Worm (Caenorhabditis elegans) whole organism, L4/young adult: ENCODE measurements around the gene epac-1.
"Not testable (repeated sequence)": the region's sequence is repeated elsewhere in the genome, so short reads cannot be mapped to it uniquely, and the experiment has no call there.

ENCODE experiments used
- W03F9.2 ChIP-seq: fragments of 150-350 bp; optimal IDR thresholded peaks from 2 replicates; lab custom pipeline; 2014; ENCODE audit warnings: missing biosample characterization, missing genetic modification characterization
- dao-5 ChIP-seq: sonication (generic microtip); optimal IDR thresholded peaks from 2 replicates; lab custom pipeline; 2016; ENCODE audit warnings: missing genotype, missing genetic modification characterization, moderate library complexity, missing compliant biosample characterization
- him-1 ChIP-seq: sonication (generic microtip); optimal IDR thresholded peaks from 2 replicates; lab custom pipeline; 2016; ENCODE audit warnings: missing genotype, missing genetic modification reagents, missing genetic modification characterization, missing compliant biosample characterization

Gene epac-1

ce11 chrIII:10214540-10214979, 25.5 kb downstream of the epac-1 start:
- TF ChIP-seq dao-5 (tag; lab: Kevin White, UChicago) = peak; percentile 58
- no peak for TF ChIP-seq W03F9.2 (tag; lab: Kevin White, UChicago)

- TF ChIP-seq dao-5 (tag; lab: Kevin White, UChicago) (no peak), him-1 (no peak)
Measured at ce11 chrIII:10215882-10216281, 26.9 kb downstream of the epac-1 start.

DNA sequence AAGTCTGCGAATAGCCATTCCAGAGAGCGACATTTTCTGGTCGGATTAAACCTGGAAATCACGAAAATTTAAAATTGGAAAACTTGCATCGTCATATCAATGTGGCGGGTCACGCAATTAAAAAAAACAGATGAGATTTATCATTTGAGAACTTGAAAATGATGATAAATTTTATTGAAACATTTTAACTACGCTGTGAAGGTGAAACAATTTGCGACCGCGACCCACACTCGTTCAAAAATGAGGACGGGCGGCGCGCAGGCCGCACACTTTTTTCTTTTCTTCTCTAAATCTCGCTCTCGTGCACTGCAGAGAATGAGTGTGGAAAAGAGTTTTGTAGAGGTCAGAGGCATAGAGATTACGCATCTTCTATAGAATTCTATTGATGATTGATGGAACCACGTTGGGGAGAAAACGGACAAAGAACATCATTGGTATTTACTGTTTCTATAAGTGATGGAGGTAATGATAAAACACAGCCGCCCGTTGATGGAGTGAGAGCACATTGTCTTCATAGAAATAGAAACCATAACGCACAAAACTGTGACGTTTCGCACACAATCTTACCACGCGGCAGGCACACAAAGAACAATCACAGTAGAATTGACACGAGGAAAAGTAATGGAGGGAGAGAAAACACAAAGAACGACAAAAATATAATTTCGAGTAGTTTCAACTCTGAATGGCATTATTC, 27.7 kb downstream of the epac-1 start, which contains the start of gene cts-1:
TSS of gene cts-1 (minus strand) at position 51 of the 694 bp plus-strand sequence.
- TF ChIP-seq dao-5 (tag; lab: Kevin White, UChicago) = no peak
- TF ChIP-seq W03F9.2 (tag; lab: Kevin White, UChicago) = peak; percentile 57
- TF ChIP-seq him-1 = no peak

DNA sequence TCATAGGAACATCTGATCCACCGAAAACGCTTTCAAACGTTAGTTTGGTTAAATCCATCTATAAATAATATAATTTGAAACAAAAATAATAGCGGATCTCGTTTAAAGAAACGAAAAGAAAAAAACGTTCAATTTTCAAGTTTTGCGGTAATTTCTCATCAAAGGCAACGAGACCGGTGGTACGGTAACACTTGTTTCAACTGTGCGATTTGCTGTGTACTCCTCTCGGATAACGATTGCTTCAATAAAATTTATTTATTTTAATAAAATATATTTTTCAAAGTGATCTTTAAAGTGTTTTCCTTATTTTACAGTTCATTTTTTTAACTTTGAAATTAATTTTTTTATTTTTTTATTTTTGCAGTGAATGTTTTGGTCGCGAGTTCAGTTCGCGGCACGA, 29.6 kb downstream of the epac-1 start, which contains the start of the genes rde-4 and cox-14:
TSS of gene rde-4 (minus strand) at position 60 of the 400 bp plus-strand sequence.
TSS of gene cox-14 (plus strand) at position 356 of the 400 bp plus-strand sequence.
- TF ChIP-seq him-1 = no peak
- peak; percentile 82 for TF ChIP-seq W03F9.2 (tag; lab: Kevin White, UChicago)
- TF ChIP-seq dao-5 (tag; lab: Kevin White, UChicago) = no peak

DNA sequence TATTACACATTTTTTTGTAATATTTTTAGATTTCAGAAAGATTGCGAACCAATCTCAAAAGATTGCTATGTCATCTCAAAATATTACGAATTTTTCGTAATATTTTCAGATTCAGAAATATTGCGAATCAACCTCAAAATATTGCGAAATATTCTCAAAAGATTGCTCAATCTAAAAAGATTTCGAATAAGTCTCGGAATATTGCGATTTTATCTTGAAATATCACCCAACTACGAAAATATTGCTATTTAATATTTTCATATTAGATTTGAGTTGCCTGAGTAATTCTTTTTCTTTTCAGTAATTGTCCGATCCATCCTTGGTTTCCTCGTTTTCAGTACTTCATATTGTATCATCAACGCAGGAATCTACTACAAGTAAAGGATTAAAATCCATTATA, 32.8 kb downstream of the epac-1 start, which contains the start of gene Y70G10A.4:
TSS of gene Y70G10A.4 (plus strand) at position 301 of the 400 bp plus-strand sequence.
- TF ChIP-seq dao-5 (tag; lab: Kevin White, UChicago); W03F9.2 (tag; lab: Kevin White, UChicago); him-1: not testable (repeated sequence)

- no peak for TF ChIP-seq dao-5 (tag; lab: Kevin White, UChicago)
- TF ChIP-seq him-1 = no peak
- TF ChIP-seq W03F9.2 (tag; lab: Kevin White, UChicago) = no peak
Measured at ce11 chrIII:10231641-10232040, 42.6 kb downstream of the epac-1 start.

DNA sequence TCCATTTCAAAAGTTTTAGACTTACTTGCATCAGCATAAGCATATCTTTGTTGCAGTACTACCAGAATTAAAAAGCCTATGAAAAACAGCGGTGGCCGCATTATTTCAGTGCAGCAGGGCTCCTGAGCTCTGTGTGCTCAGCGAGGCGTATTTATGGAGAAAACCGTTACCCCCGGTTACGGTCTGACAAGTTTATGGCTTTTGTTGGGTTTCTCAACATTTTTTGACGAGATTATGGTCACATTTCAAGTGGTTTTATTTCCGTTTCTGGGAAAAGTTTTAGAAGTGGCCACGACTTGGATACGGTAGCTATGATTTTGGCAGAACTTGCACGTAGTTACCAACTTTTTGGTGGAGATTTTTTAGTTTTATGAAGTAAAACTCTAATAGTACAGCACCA, 45.0 kb downstream of the epac-1 start, which contains the start of gene paml-1:
TSS of gene paml-1 (minus strand) at position 101 of the 400 bp plus-strand sequence.
- TF ChIP-seq dao-5 (tag; lab: Kevin White, UChicago) = no peak

DNA sequence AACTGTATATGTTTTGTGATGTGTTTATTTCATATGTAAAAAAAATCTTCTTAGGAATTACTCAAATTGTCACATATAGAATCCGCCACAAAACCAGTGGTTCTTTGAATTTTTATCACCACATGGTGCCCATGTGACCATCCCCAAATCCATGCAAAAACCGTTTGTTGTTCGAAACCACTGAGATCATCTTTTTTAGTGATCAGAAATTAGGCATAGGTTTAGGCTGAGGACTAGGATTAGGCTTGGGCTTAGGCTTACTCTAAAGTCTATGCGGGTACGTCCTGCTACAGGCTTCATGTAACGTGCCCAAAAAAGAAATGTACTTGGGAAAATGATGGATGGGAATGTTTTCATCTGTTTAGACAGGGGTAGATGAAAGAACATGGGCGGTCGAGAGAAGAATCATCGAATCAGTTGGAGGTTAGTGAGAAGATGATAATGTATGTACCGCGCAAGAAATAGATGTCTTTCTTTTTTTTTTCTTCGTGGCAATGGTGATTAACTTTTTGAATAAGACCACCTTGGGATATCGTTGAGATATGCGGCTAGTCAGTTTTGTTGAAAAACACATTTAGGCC, 47.4 kb downstream of the epac-1 start:
- TF ChIP-seq W03F9.2 (tag; lab: Kevin White, UChicago) = no peak
- no peak for TF ChIP-seq him-1
- TF ChIP-seq dao-5 (tag; lab: Kevin White, UChicago) = no peak

ce11 chrIII:10238448-10239154, 49.6 kb downstream of the epac-1 start, which contains the start of gene Y70G10A.3:
Y70G10A.3 (plus strand) TSS chrIII:10239104.
- TF ChIP-seq dao-5 (tag; lab: Kevin White, UChicago) = no peak
- no peak for TF ChIP-seq him-1
- TF ChIP-seq W03F9.2 (tag; lab: Kevin White, UChicago) = no peak

DNA sequence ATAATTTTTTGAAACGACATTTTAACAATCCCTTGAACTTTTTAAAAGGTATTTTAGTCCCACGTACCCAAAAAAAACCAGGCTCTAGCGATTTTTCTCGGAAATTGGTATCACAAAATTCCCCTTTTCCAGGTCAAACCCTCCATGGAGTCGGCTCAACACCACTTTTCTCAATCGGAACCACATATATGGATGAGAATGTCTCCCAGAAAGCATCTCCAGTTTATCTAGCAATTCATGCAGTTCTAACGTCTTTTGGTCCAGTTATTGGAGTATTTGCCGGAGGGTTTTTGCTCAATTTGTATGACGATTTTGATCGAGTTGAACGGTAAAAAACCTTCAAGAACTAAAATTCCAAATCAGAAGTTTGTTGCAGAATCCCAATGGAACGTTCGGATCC, 51.1 kb downstream of the epac-1 start:
- TF ChIP-seq W03F9.2 (tag; lab: Kevin White, UChicago) = no peak
- no peak for TF ChIP-seq dao-5 (tag; lab: Kevin White, UChicago)
- TF ChIP-seq him-1 = no peak

ce11 chrIII:10241332-10241829, 52.4 kb downstream of the epac-1 start:
- TF ChIP-seq dao-5 (tag; lab: Kevin White, UChicago) (no peak), W03F9.2 (tag; lab: Kevin White, UChicago) (no peak), him-1 (no peak)

- TF ChIP-seq W03F9.2 (tag; lab: Kevin White, UChicago) (no peak), dao-5 (tag; lab: Kevin White, UChicago) (no peak), him-1 (no peak)
Measured at ce11 chrIII:10244013-10244412, 55.0 kb downstream of the epac-1 start.
